Fruit fly (Drosophila melanogaster) whole organism, embryonic: ENCODE measurements around the gene CG9760.

Source experiments
- Ada2b ChIP-seq: fragments of 200-800 bp; sonication (Bioruptor generic); IDR thresholded peaks from 2 replicates; pipeline ENCODE4 v1.3.6; 2022; ENCODE audit warnings: missing biosample characterization, missing genetic modification characterization
- Atf3 ChIP-seq: fragments of 200-800 bp; sonication (Bioruptor generic); optimal IDR thresholded peaks from 3 replicates; lab custom pipeline; 2016; ENCODE audit warnings: missing biosample characterization, missing genetic modification characterization
- BtbVII ChIP-seq: fragments of 200-800 bp; sonication (Bioruptor generic); optimal IDR thresholded peaks from 3 replicates; lab custom pipeline; 2017; ENCODE audit warnings: missing biosample characterization, mild to moderate bottlenecking, missing genetic modification characterization
- CG11085 ChIP-seq: fragments of 200-800 bp; sonication (Bioruptor generic); IDR thresholded peaks from 2 replicates; pipeline ENCODE4 v1.3.6; 2022; ENCODE audit warnings: missing biosample characterization, missing genetic modification characterization
- CG11247 ChIP-seq: fragments of 200-800 bp; sonication (Bioruptor generic); IDR thresholded peaks from 2 replicates; pipeline ENCODE4 v1.3.6; 2022; ENCODE audit warnings: missing biosample characterization, missing genetic modification characterization
- CG11398 ChIP-seq: fragments of 200-800 bp; sonication (Bioruptor generic); optimal IDR thresholded peaks from 2 replicates; lab custom pipeline; 2016; ENCODE audit warnings: missing biosample characterization, missing genetic modification characterization
- CG14441 ChIP-seq: fragments of 200-800 bp; sonication (Bioruptor generic); IDR thresholded peaks from 2 replicates; pipeline ENCODE4 v1.3.6; 2022; ENCODE audit warnings: missing biosample characterization, missing genetic modification characterization
- CG15696 ChIP-seq: fragments of 200-800 bp; sonication (Bioruptor generic); optimal IDR thresholded peaks from 2 replicates; lab custom pipeline; 2019; ENCODE audit warnings: missing biosample characterization, mild to moderate bottlenecking, missing genetic modification characterization, moderate library complexity
- CG16779 ChIP-seq: fragments of 200-800 bp; sonication (Bioruptor generic); IDR thresholded peaks from 2 replicates; pipeline ENCODE4 v1.3.6; 2022; ENCODE audit warnings: missing biosample characterization, missing genetic modification characterization
- CG18262 ChIP-seq: fragments of 200-800 bp; optimal IDR thresholded peaks from 3 replicates; lab custom pipeline; 2019; ENCODE audit warnings: missing biosample characterization, mild to moderate bottlenecking, missing genetic modification characterization, moderate library complexity
- CG1832 ChIP-seq: fragments of 200-800 bp; sonication (Bioruptor generic); optimal IDR thresholded peaks from 2 replicates; lab custom pipeline; 2017; ENCODE audit warnings: missing biosample characterization, mild to moderate bottlenecking, missing genetic modification characterization, inconsistent platforms
- CG18764 ChIP-seq: fragments of 200-800 bp; sonication (Bioruptor generic); optimal IDR thresholded peaks from 3 replicates; lab custom pipeline; 2016; ENCODE audit warnings: missing biosample characterization, missing genetic modification characterization
- CG2712 ChIP-seq: fragments of 200-800 bp; optimal IDR thresholded peaks from 3 replicates; lab custom pipeline; 2019; ENCODE audit warnings: missing biosample characterization, mild to moderate bottlenecking, missing genetic modification characterization, moderate library complexity
- CG33557 ChIP-seq: fragments of 200-800 bp; sonication (Bioruptor generic); optimal IDR thresholded peaks from 2 replicates; lab custom pipeline; 2019; ENCODE audit warnings: missing biosample characterization, mild to moderate bottlenecking, missing genetic modification characterization, moderate library complexity
- CG4360 ChIP-seq: fragments of 200-800 bp; sonication (Bioruptor generic); IDR thresholded peaks from 2 replicates; pipeline ENCODE4 v1.3.6; 2022; ENCODE audit warnings: missing biosample characterization, missing genetic modification characterization
- CG43689 ChIP-seq: fragments of 200-800 bp; sonication (Bioruptor generic); IDR thresholded peaks from 2 replicates; pipeline ENCODE4 v1.3.6; 2022; ENCODE audit warnings: missing biosample characterization, missing genetic modification characterization
- CG4730 ChIP-seq: fragments of 200-800 bp; sonication (Bioruptor generic); IDR thresholded peaks from 2 replicates; pipeline ENCODE4 v1.3.6; 2022; ENCODE audit warnings: missing biosample characterization, missing genetic modification characterization
- CG4854 ChIP-seq: fragments of 200-800 bp; sonication (Bioruptor generic); optimal IDR thresholded peaks from 2 replicates; lab custom pipeline; 2016; ENCODE audit warnings: missing biosample characterization, missing genetic modification characterization, inconsistent platforms
- CG5245 ChIP-seq: fragments of 200-800 bp; sonication (Bioruptor generic); optimal IDR thresholded peaks from 3 replicates; lab custom pipeline; 2016; ENCODE audit warnings: missing biosample characterization, missing genetic modification characterization
- CG7839 ChIP-seq: fragments of 200-800 bp; sonication (Bioruptor generic); optimal IDR thresholded peaks from 3 replicates; lab custom pipeline; 2018; ENCODE audit warnings: missing biosample characterization, mild to moderate bottlenecking, missing genetic modification characterization, moderate library complexity
- CG8359 ChIP-seq: fragments of 200-800 bp; sonication (Bioruptor generic); optimal IDR thresholded peaks from 2 replicates; lab custom pipeline; 2017; ENCODE audit warnings: missing biosample characterization, mild to moderate bottlenecking, missing genetic modification characterization, borderline replicate concordance
- D19A ChIP-seq: fragments of 200-800 bp; optimal IDR thresholded peaks from 3 replicates; lab custom pipeline; 2019; ENCODE audit warnings: missing biosample characterization, mild to moderate bottlenecking, missing genetic modification characterization, moderate library complexity
- Deaf1 ChIP-seq: fragments of 200-800 bp; optimal IDR thresholded peaks from 3 replicates; lab custom pipeline; 2019; ENCODE audit warnings: missing biosample characterization, mild to moderate bottlenecking, missing genetic modification characterization, moderate library complexity
- Eip74EF ChIP-seq, 2 experiments: fragments of 200-800 bp in 1 of 2; fragments of >200 bp in 1 of 2; sonication (Bioruptor generic) in 1 of 2; optimal IDR thresholded peaks; 2 replicates each; lab custom pipeline; 2017 to 2019; ENCODE audit warnings: missing biosample characterization in 2 of 2, missing genetic modification characterization in 2 of 2, mild to moderate bottlenecking in 1 of 2, moderate library complexity in 1 of 2
- Hsf ChIP-seq: fragments of 200-800 bp; sonication (Bioruptor generic); optimal IDR thresholded peaks from 3 replicates; lab custom pipeline; 2016; ENCODE audit warnings: missing biosample characterization, missing genetic modification characterization
- Kr ChIP-seq: fragments of 200-800 bp; sonication (Bioruptor generic); optimal IDR thresholded peaks from 2 replicates; lab custom pipeline; 2017; ENCODE audit warnings: missing biosample characterization, mild to moderate bottlenecking, missing genetic modification characterization
- Lpt ChIP-seq: fragments of >200 bp; optimal IDR thresholded peaks from 2 replicates; lab custom pipeline; 2018; ENCODE audit warnings: missing biosample characterization, missing genetic modification characterization
- MBD-R2 ChIP-seq: fragments of 200-800 bp; sonication (Bioruptor generic); IDR thresholded peaks from 2 replicates; pipeline ENCODE4 v1.3.6; 2022; ENCODE audit warnings: missing biosample characterization, missing genetic modification characterization
- Mad ChIP-seq: fragments of 200-800 bp; sonication (Bioruptor generic); optimal IDR thresholded peaks from 2 replicates; lab custom pipeline; 2016; ENCODE audit warnings: missing biosample characterization, missing genetic modification characterization
- NK7.1 ChIP-seq: fragments of 200-800 bp; sonication (Bioruptor generic); optimal IDR thresholded peaks from 3 replicates; lab custom pipeline; 2016; ENCODE audit warnings: missing biosample characterization, missing genetic modification characterization
- Optix ChIP-seq: fragments of 200-800 bp; sonication (Bioruptor generic); IDR thresholded peaks from 3 replicates; pipeline ENCODE4 v1.3.6; 2022; ENCODE audit warnings: missing biosample characterization, missing genetic modification characterization
- Side ChIP-seq: fragments of 200-800 bp; sonication (Bioruptor generic); optimal IDR thresholded peaks from 2 replicates; lab custom pipeline; 2016; ENCODE audit warnings: missing biosample characterization, missing genetic modification characterization
- Xrp1 ChIP-seq: fragments of 200-800 bp; sonication (Bioruptor generic); IDR thresholded peaks from 2 replicates; pipeline ENCODE4 v1.3.6; 2022; ENCODE audit warnings: missing biosample characterization, missing genetic modification characterization
- ash1 ChIP-seq: fragments of 200-800 bp; sonication (Bioruptor generic); optimal IDR thresholded peaks from 2 replicates; lab custom pipeline; 2018; ENCODE audit warnings: missing biosample characterization, mild to moderate bottlenecking, missing genetic modification characterization
- bcd ChIP-seq: fragments of 200-800 bp; sonication (Bioruptor generic); optimal IDR thresholded peaks from 2 replicates; lab custom pipeline; 2017; ENCODE audit warnings: missing biosample characterization, mild to moderate bottlenecking, missing genetic modification characterization
- bigmax ChIP-seq: fragments of 200-800 bp; sonication (Bioruptor generic); optimal IDR thresholded peaks from 2 replicates; lab custom pipeline; 2018; ENCODE audit warnings: missing biosample characterization, mild to moderate bottlenecking, missing genetic modification characterization
- br ChIP-seq: fragments of >200 bp; optimal IDR thresholded peaks from 2 replicates; lab custom pipeline; 2017
- btn ChIP-seq: fragments of 200-800 bp; sonication (Bioruptor generic); optimal IDR thresholded peaks from 2 replicates; lab custom pipeline; 2016; ENCODE audit warnings: missing biosample characterization, missing genetic modification characterization
- crc ChIP-seq: fragments of 200-800 bp; sonication (Bioruptor generic); optimal IDR thresholded peaks from 2 replicates; lab custom pipeline; 2016; ENCODE audit warnings: missing biosample characterization, missing genetic modification characterization
- da ChIP-seq: fragments of 200-800 bp; sonication (Bioruptor generic); optimal IDR thresholded peaks from 2 replicates; lab custom pipeline; 2016; ENCODE audit warnings: missing biosample characterization, missing genetic modification characterization
- emc ChIP-seq: fragments of 200-800 bp; sonication (Bioruptor generic); optimal IDR thresholded peaks from 2 replicates; lab custom pipeline; 2016; ENCODE audit warnings: missing biosample characterization, missing genetic modification characterization
- odd ChIP-seq: fragments of 200-800 bp; sonication (Bioruptor generic); optimal IDR thresholded peaks from 2 replicates; lab custom pipeline; 2017; ENCODE audit warnings: missing biosample characterization, mild to moderate bottlenecking, missing genetic modification characterization
- pb ChIP-seq: fragments of 200-800 bp; sonication (Bioruptor generic); optimal IDR thresholded peaks from 3 replicates; lab custom pipeline; 2016; ENCODE audit warnings: missing biosample characterization, missing genetic modification characterization
- pnt ChIP-seq: fragments of 200-800 bp; sonication (Bioruptor generic); optimal IDR thresholded peaks from 3 replicates; lab custom pipeline; 2016; ENCODE audit warnings: missing biosample characterization, missing genetic modification characterization
- ro ChIP-seq: fragments of 200-800 bp; sonication (Bioruptor generic); IDR thresholded peaks from 2 replicates; pipeline ENCODE4 v1.3.6; 2022; ENCODE audit warnings: missing biosample characterization, missing genetic modification characterization
- row ChIP-seq: fragments of 200-800 bp; sonication (Bioruptor generic); IDR thresholded peaks from 3 replicates; pipeline ENCODE4 v1.3.6; 2022; ENCODE audit warnings: missing biosample characterization, missing genetic modification characterization
- sim ChIP-seq: fragments of 200-800 bp; sonication (Bioruptor generic); IDR thresholded peaks from 2 replicates; pipeline ENCODE4 v1.3.6; 2022; ENCODE audit warnings: missing biosample characterization, missing genetic modification characterization
- sima ChIP-seq: fragments of 200-800 bp; sonication (Bioruptor generic); optimal IDR thresholded peaks from 2 replicates; lab custom pipeline; 2016; ENCODE audit warnings: missing biosample characterization, missing genetic modification characterization
- slbo ChIP-seq: fragments of 200-800 bp; sonication (Bioruptor generic); IDR thresholded peaks from 2 replicates; pipeline ENCODE4 v1.3.6; 2022; ENCODE audit warnings: missing biosample characterization, missing genetic modification characterization
- slp2 ChIP-seq: fragments of 200-800 bp; sonication (Bioruptor generic); optimal IDR thresholded peaks from 2 replicates; lab custom pipeline; 2016; ENCODE audit warnings: missing biosample characterization, missing genetic modification characterization
- sna ChIP-seq: fragments of 200-800 bp; sonication (Bioruptor generic); IDR thresholded peaks from 2 replicates; pipeline ENCODE4 v1.3.6; 2022; ENCODE audit warnings: missing biosample characterization, missing genetic modification characterization; ENCODE audit not compliant: partially characterized antibody
- zf30C ChIP-seq: fragments of 200-800 bp; sonication (Bioruptor generic); optimal IDR thresholded peaks from 3 replicates; lab custom pipeline; 2018; ENCODE audit warnings: missing biosample characterization, mild to moderate bottlenecking, missing genetic modification characterization

Gene CG9760

DNA sequence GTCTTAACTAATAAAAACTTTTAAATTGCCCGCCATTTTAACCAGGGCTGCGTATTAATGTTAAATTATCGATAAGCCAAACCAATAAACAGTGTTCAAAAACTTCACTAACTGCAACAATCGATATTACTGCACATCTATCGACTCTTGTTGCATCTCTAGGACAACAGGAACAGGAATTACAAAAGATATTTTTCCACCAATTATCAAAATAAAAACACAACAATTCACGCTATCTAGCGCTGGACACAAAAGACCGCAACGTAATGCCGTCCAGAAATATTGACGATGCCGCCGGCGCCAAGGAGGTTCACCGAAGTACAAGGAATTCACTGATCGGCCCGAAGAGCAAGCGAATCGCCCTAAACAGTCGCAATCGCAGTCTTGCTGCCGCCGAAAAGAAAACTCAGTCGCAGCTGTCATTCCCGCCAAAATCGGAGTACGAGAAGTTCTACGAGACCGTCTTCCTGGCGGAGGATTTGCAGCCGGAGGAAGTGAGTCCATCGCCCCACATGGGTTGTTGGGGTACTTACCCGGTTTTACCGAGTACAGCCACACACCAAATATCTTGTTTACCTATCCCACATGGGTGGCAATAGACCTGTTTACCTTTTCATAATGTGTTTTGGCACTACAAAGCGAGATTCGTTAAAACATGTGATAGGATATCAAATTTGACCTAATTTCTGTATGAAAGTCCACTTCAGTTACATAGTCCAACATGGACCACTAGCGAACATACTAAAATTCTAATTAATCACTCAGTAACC, 47.4 kb downstream of the CG9760 start, which contains the start of gene vers (continued):
- peak; percentile 32; the same call in 1 of the 2 replicates for TF ChIP-seq Xrp1 (GFP tag; lab: Robert Waterston, UW)
- TF ChIP-seq Eip74EF (GFP tag; optimal IDR thresholded peaks at IDR 0.05; lab: Kevin White, UChicago): no peak
- no peak for TF ChIP-seq CG16779 (GFP tag; lab: Robert Waterston, UW)
- no peak for TF ChIP-seq ro (GFP tag; lab: Robert Waterston, UW)
- no peak for TF ChIP-seq CG11085 (GFP tag; lab: Robert Waterston, UW)
- TF ChIP-seq Ada2b: no peak
- no peak for TF ChIP-seq Atf3
- no peak for TF ChIP-seq CG7839 (tag; lab: Kevin White, UChicago)
- no peak for TF ChIP-seq CG33557 (GFP tag; lab: Kevin White, UChicago)
- no peak for TF ChIP-seq Kr (GFP tag; lab: Kevin White, UChicago)
- TF ChIP-seq CG5245: no peak
- TF ChIP-seq CG8359: no peak
- no peak for TF ChIP-seq crc
- no peak for TF ChIP-seq Deaf1 (tag; lab: Kevin White, UChicago)
- TF ChIP-seq pnt: no peak
- 0 out of 3 replicates have a peak, but pooled peaks have one; percentile 35 for TF ChIP-seq row (GFP tag; lab: Robert Waterston, UW)
- TF ChIP-seq Mad (GFP tag; lab: Kevin White, UChicago): no peak
- no peak for TF ChIP-seq br (lab: Kevin White, UChicago)
- TF ChIP-seq da (GFP tag; lab: Kevin White, UChicago): no peak
- TF ChIP-seq CG43689 (GFP tag; lab: Robert Waterston, UW): no peak
- TF ChIP-seq CG18262: no peak
- peak; percentile 51 for TF ChIP-seq CG2712 (tag; lab: Kevin White, UChicago)
- TF ChIP-seq btn (GFP tag; lab: Kevin White, UChicago): no peak
- TF ChIP-seq bigmax (GFP tag; lab: Kevin White, UChicago): no peak
- no peak for TF ChIP-seq Lpt (GFP tag; lab: Kevin White, UChicago)
- no peak for TF ChIP-seq pb (GFP tag; lab: Kevin White, UChicago)
- no peak for TF ChIP-seq bcd (GFP tag; lab: Kevin White, UChicago)
- TF ChIP-seq Side (GFP tag; lab: Kevin White, UChicago): peak; percentile 28
- TF ChIP-seq slp2 (GFP tag; lab: Kevin White, UChicago): no peak
- no peak for TF ChIP-seq BtbVII (GFP tag; lab: Kevin White, UChicago)
- no peak for TF ChIP-seq Hsf (GFP tag; lab: Kevin White, UChicago)
- TF ChIP-seq CG11247 (GFP tag; lab: Robert Waterston, UW): 0 out of 2 replicates have a peak, but pooled peaks have one; percentile 36
- no peak for TF ChIP-seq ash1
- no peak for TF ChIP-seq CG4730 (GFP tag; lab: Robert Waterston, UW)
- TF ChIP-seq sim: no peak
- TF ChIP-seq CG4360: no peak
- no peak for TF ChIP-seq NK7.1 (GFP tag; lab: Kevin White, UChicago)
- no peak for TF ChIP-seq Optix (GFP tag; lab: Robert Waterston, UW)
- TF ChIP-seq CG14441 (GFP tag; lab: Robert Waterston, UW): no peak
- TF ChIP-seq MBD-R2 (GFP tag; lab: Robert Waterston, UW): peak; percentile 73
- no peak for TF ChIP-seq odd
- TF ChIP-seq CG15696: no peak
- no peak for TF ChIP-seq D19A (tag; lab: Kevin White, UChicago)
- no peak for TF ChIP-seq emc
- peak; percentile 88 for TF ChIP-seq sna (GFP tag; lab: Robert Waterston, UW)
- TF ChIP-seq CG18764: no peak
- TF ChIP-seq CG1832 (GFP tag; lab: Kevin White, UChicago): no peak
- no peak for TF ChIP-seq sima (GFP tag; lab: Kevin White, UChicago)
- TF ChIP-seq CG4854 (GFP tag; lab: Kevin White, UChicago): no peak
- TF ChIP-seq CG11398 (GFP tag; lab: Kevin White, UChicago): no peak
- TF ChIP-seq slbo: peak; percentile 58
- no peak for TF ChIP-seq zf30C
